Fruit fly (Drosophila melanogaster) whole organism, prepupa: Measurements from ENCODE around the gene CG18746.

ENCODE experiments used
- CG1621 ChIP-seq: fragments of 200-800 bp; sonication (Bioruptor generic); optimal IDR thresholded peaks from 3 replicates; lab custom pipeline; 2018; ENCODE audit warnings: missing biosample characterization, mild to moderate bottlenecking, missing genetic modification characterization
- CG6163 ChIP-seq: fragments of 200-800 bp; sonication (Bioruptor generic); IDR thresholded peaks from 3 replicates; pipeline ENCODE4 v1.3.6; 2022; ENCODE audit warnings: missing biosample characterization, missing genetic modification characterization
- CG6276 ChIP-seq: fragments of 200-800 bp; sonication (Bioruptor generic); optimal IDR thresholded peaks from 2 replicates; lab custom pipeline; 2017; ENCODE audit warnings: missing biosample characterization, mild to moderate bottlenecking, missing genetic modification characterization
- CG8319 ChIP-seq: fragments of 200-800 bp; sonication (Bioruptor generic); optimal IDR thresholded peaks from 3 replicates; lab custom pipeline; 2016; ENCODE audit warnings: missing biosample characterization, missing genetic modification characterization
- CG9139 ChIP-seq: fragments of 200-800 bp; sonication (Bioruptor generic); optimal IDR thresholded peaks from 3 replicates; lab custom pipeline; 2017; ENCODE audit warnings: missing biosample characterization, mild to moderate bottlenecking, missing genetic modification characterization
- OdsH ChIP-seq: fragments of 200-800 bp; sonication (Bioruptor generic); optimal IDR thresholded peaks from 3 replicates; lab custom pipeline; 2016; ENCODE audit warnings: missing biosample characterization, missing genetic modification characterization
- Sox14 ChIP-seq: fragments of 200-800 bp; sonication (Bioruptor generic); optimal IDR thresholded peaks from 3 replicates; lab custom pipeline; 2016; ENCODE audit warnings: missing biosample characterization, missing genetic modification characterization
- acj6 ChIP-seq: fragments of 200-800 bp; sonication (Bioruptor generic); optimal IDR thresholded peaks from 3 replicates; lab custom pipeline; 2016; ENCODE audit warnings: missing biosample characterization, missing genetic modification characterization
- dac ChIP-seq: fragments of 200-800 bp; sonication (Bioruptor generic); optimal IDR thresholded peaks from 2 replicates; lab custom pipeline; 2017; ENCODE audit warnings: missing biosample characterization, mild to moderate bottlenecking, missing genetic modification characterization
- fd59A ChIP-seq: fragments of 200-800 bp; sonication (Bioruptor generic); optimal IDR thresholded peaks from 2 replicates; lab custom pipeline; 2017; ENCODE audit warnings: missing biosample characterization, mild to moderate bottlenecking, missing genetic modification characterization, missing genetic modification reagents
- svp ChIP-seq: fragments of 200-800 bp; sonication (Bioruptor generic); peaks from one replicate; lab custom pipeline; 2016; ENCODE audit warnings: missing biosample characterization, missing genetic modification characterization
- vri ChIP-seq: fragments of 200-800 bp; sonication (Bioruptor generic); optimal IDR thresholded peaks from 3 replicates; lab custom pipeline; 2016; ENCODE audit warnings: missing biosample characterization, mild to moderate bottlenecking, missing genetic modification characterization

CG18746 gene

dm6 chr3R:7739463-7739862, 50.5 kb downstream of the CG18746 start, which contains the start of gene CG43254:
Gene CG43254 (minus strand): TSS chr3R:7739563.
- no peak for TF ChIP-seq OdsH (GFP tag; lab: Kevin White, UChicago)
- no peak for TF ChIP-seq CG1621 (tag; lab: Kevin White, UChicago)
- TF ChIP-seq acj6 (GFP tag; lab: Kevin White, UChicago), result no peak
- TF ChIP-seq fd59A (GFP tag; lab: Kevin White, UChicago), result no peak
- TF ChIP-seq CG9139 (GFP tag; lab: Kevin White, UChicago), result no peak
- no peak for TF ChIP-seq CG6163 (GFP tag; lab: Robert Waterston, UW)
- TF ChIP-seq dac, result no peak
- TF ChIP-seq CG6276, result no peak
- TF ChIP-seq vri (GFP tag; lab: Kevin White, UChicago), result no peak
- TF ChIP-seq Sox14 (GFP tag; lab: Kevin White, UChicago), result no peak
- TF ChIP-seq svp (GFP tag; lab: Kevin White, UChicago), result no peak
- TF ChIP-seq CG8319 (GFP tag; lab: Kevin White, UChicago), result no peak
- TF ChIP-seq, all 60 proteins: peak for 0
